Worm (Caenorhabditis elegans) whole organism, midembryonic: ENCODE results near the gene cul-5.

Experiments
- flt-1 ChIP-seq: fragments of 200-800 bp; sonication (Bioruptor generic); IDR thresholded peaks from 2 replicates; pipeline ENCODE4 v1.3.6; 2022; ENCODE audit warnings: missing genetic modification characterization, missing compliant biosample characterization
- klf-2 ChIP-seq: fragments of 200-800 bp; sonication (Bioruptor generic); conservative IDR thresholded peaks from 2 replicates; pipeline ENCODE4 v1.3.6; 2022; ENCODE audit warnings: missing genetic modification reagents, missing genetic modification characterization, missing compliant biosample characterization

DNA sequence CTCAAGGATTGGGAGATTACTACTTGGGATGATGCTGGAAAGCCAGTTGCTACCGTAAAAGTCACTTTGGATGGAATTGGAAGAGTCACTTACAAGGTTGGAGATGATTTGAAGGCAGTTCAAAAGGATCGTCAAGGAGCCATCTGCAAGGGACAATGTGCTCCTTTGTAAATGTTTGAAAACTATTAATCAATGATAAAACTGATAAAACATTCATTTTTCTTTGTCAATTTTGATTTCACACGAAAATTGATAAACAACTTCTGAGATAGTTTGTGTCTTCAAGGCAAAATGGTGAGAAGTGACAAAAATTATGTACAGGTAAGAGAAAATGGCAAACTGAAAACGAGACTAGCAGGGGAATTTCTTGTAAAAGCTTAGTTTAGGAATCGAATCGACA is 23.0 kb downstream of the cul-5 start:
- TF ChIP-seq klf-2 (GFP tag; lab: Robert Waterston, UW) = no peak
- TF ChIP-seq flt-1 = no peak
